Fruit fly (Drosophila melanogaster) whole organism, embryonic: ENCODE results near the gene ssp.

Experiments
- BEAF-32 ChIP-seq: fragments of 200-800 bp; sonication (Bioruptor generic); optimal IDR thresholded peaks from 3 replicates; lab custom pipeline; 2017; ENCODE audit warnings: missing biosample characterization, missing genetic modification characterization, mild to moderate bottlenecking, moderate library complexity, missing genetic modification reagents
- CG10267 ChIP-seq: fragments of 200-800 bp; sonication (Bioruptor generic); optimal IDR thresholded peaks from 2 replicates; lab custom pipeline; 2018; ENCODE audit warnings: missing biosample characterization, mild to moderate bottlenecking, missing genetic modification characterization, moderate library complexity
- CG11247 ChIP-seq: fragments of 200-800 bp; sonication (Bioruptor generic); IDR thresholded peaks from 2 replicates; pipeline ENCODE4 v1.3.6; 2022; ENCODE audit warnings: missing biosample characterization, missing genetic modification characterization
- CG12942 ChIP-seq: fragments of 200-800 bp; sonication (Bioruptor generic); optimal IDR thresholded peaks from 3 replicates; lab custom pipeline; 2016; ENCODE audit warnings: missing biosample characterization, missing genetic modification characterization
- CG8388 ChIP-seq: fragments of 200-800 bp; sonication (Bioruptor generic); optimal IDR thresholded peaks from 2 replicates; lab custom pipeline; 2019; ENCODE audit warnings: missing biosample characterization, mild to moderate bottlenecking, missing genetic modification characterization, moderate library complexity
- Fer2 ChIP-seq: fragments of 200-800 bp; sonication (Bioruptor generic); optimal IDR thresholded peaks from 2 replicates; lab custom pipeline; 2018; ENCODE audit warnings: missing biosample characterization, mild to moderate bottlenecking, missing genetic modification characterization, moderate library complexity
- chif ChIP-seq, 2 experiments: fragments of 200-800 bp; sonication (Bioruptor generic); optimal IDR thresholded peaks; 3 replicates each; lab custom pipeline; 2016; ENCODE audit warnings: missing biosample characterization in 2 of 2, missing genetic modification characterization in 2 of 2
- hth ChIP-seq: fragments of >200 bp; optimal IDR thresholded peaks from 2 replicates; lab custom pipeline; 2017; ENCODE audit warnings: inconsistent platforms
- pros ChIP-seq: fragments of 200-800 bp; sonication (Bioruptor generic); optimal IDR thresholded peaks from 3 replicates; lab custom pipeline; 2019; ENCODE audit warnings: missing biosample characterization, mild to moderate bottlenecking, missing genetic modification characterization, moderate library complexity
- sr ChIP-seq: fragments of 200-800 bp; sonication (Bioruptor generic); IDR thresholded peaks from 3 replicates; pipeline ENCODE4 v1.3.6; 2022; ENCODE audit warnings: missing biosample characterization, missing genetic modification characterization

dm6 chr3L:12084969-12085690 lies 32.9 kb upstream of the ssp start:
- TF ChIP-seq CG11247 (GFP tag; lab: Robert Waterston, UW): no peak
- TF ChIP-seq Fer2 (tag; lab: Kevin White, UChicago): no peak
- TF ChIP-seq sr (GFP tag; lab: Robert Waterston, UW): no peak
- no peak for TF ChIP-seq pros (GFP tag; lab: Kevin White, UChicago)
- peak; percentile 33 for TF ChIP-seq CG8388 (GFP tag; lab: Kevin White, UChicago)
- TF ChIP-seq hth (lab: Kevin White, UChicago): no peak
- TF ChIP-seq chif (GFP tag; optimal IDR thresholded peaks at IDR 0.05; lab: Kevin White, UChicago): no peak
- no peak for TF ChIP-seq CG12942 (GFP tag; lab: Kevin White, UChicago)
- peak; percentile 40 for TF ChIP-seq CG10267 (tag; lab: Kevin White, UChicago)
- no peak for TF ChIP-seq BEAF-32
